Fruit fly (Drosophila melanogaster) whole organism, embryonic: ENCODE measurements around the gene CG32061.

Experiments
- ATbp ChIP-seq: fragments of 200-800 bp; sonication (Bioruptor generic); optimal IDR thresholded peaks from 2 replicates; lab custom pipeline; 2017; ENCODE audit warnings: missing biosample characterization, mild to moderate bottlenecking, missing genetic modification characterization, missing genetic modification reagents
- CG10321 ChIP-seq: fragments of 200-800 bp; sonication (Bioruptor generic); IDR thresholded peaks from 2 replicates; pipeline ENCODE4 v1.3.6; 2022; ENCODE audit warnings: missing biosample characterization, missing genetic modification characterization
- CG10462 ChIP-seq: fragments of 200-800 bp; sonication (Bioruptor generic); optimal IDR thresholded peaks from 2 replicates; lab custom pipeline; 2016; ENCODE audit warnings: missing biosample characterization, missing genetic modification characterization
- CG10959 ChIP-seq: fragments of 200-800 bp; sonication (Bioruptor generic); IDR thresholded peaks from 2 replicates; pipeline ENCODE4 v1.3.6; 2022; ENCODE audit warnings: missing biosample characterization, missing genetic modification characterization
- CG11456 ChIP-seq: fragments of 200-800 bp; sonication (Bioruptor generic); IDR thresholded peaks from 3 replicates; pipeline ENCODE4 v1.3.6; 2022; ENCODE audit warnings: missing biosample characterization, missing genetic modification characterization
- CG12769 ChIP-seq: fragments of 200-800 bp; sonication (Bioruptor generic); optimal IDR thresholded peaks from 2 replicates; lab custom pipeline; 2019; ENCODE audit warnings: missing biosample characterization, mild to moderate bottlenecking, missing genetic modification characterization, moderate library complexity
- CG13287 ChIP-seq: fragments of 200-800 bp; sonication (Bioruptor generic); IDR thresholded peaks from 2 replicates; pipeline ENCODE4 v1.3.6; 2022; ENCODE audit warnings: missing biosample characterization, missing genetic modification characterization; ENCODE audit not compliant: partially characterized antibody
- CG14860 ChIP-seq: fragments of 200-800 bp; sonication (Bioruptor generic); IDR thresholded peaks from 3 replicates; pipeline ENCODE4 v1.3.6; 2022; ENCODE audit warnings: missing biosample characterization, missing genetic modification characterization; ENCODE audit not compliant: partially characterized antibody
- CG15514 ChIP-seq: fragments of 200-800 bp; sonication (Bioruptor generic); optimal IDR thresholded peaks from 3 replicates; lab custom pipeline; 2017; ENCODE audit warnings: missing biosample characterization, missing genetic modification characterization, mild to moderate bottlenecking, moderate library complexity, missing genetic modification reagents
- CG17385 ChIP-seq: fragments of 200-800 bp; sonication (Bioruptor generic); optimal IDR thresholded peaks from 3 replicates; lab custom pipeline; 2018; ENCODE audit warnings: missing biosample characterization, mild to moderate bottlenecking, missing genetic modification characterization
- CG17612 ChIP-seq: fragments of 200-800 bp; sonication (Bioruptor generic); IDR thresholded peaks from 2 replicates; pipeline ENCODE4 v1.3.6; 2022; ENCODE audit warnings: missing biosample characterization, missing genetic modification characterization
- CG3163 ChIP-seq: fragments of 200-800 bp; sonication (Bioruptor generic); optimal IDR thresholded peaks from 3 replicates; lab custom pipeline; 2016; ENCODE audit warnings: missing biosample characterization, missing genetic modification characterization
- CG32767 ChIP-seq: fragments of 200-800 bp; sonication (Bioruptor generic); IDR thresholded peaks from 2 replicates; pipeline ENCODE4 v1.3.6; 2022; ENCODE audit warnings: missing biosample characterization, missing genetic modification characterization
- CG32772 ChIP-seq: fragments of 200-800 bp; sonication (Bioruptor generic); IDR thresholded peaks from 2 replicates; pipeline ENCODE4 v1.3.6; 2022; ENCODE audit warnings: missing biosample characterization, missing genetic modification characterization
- CG3281 ChIP-seq: fragments of 200-800 bp; sonication (Bioruptor generic); optimal IDR thresholded peaks from 3 replicates; lab custom pipeline; 2017; ENCODE audit warnings: missing biosample characterization, mild to moderate bottlenecking, missing genetic modification characterization
- CG43689 ChIP-seq: fragments of 200-800 bp; sonication (Bioruptor generic); IDR thresholded peaks from 2 replicates; pipeline ENCODE4 v1.3.6; 2022; ENCODE audit warnings: missing biosample characterization, missing genetic modification characterization
- CG6854 ChIP-seq: fragments of 200-800 bp; sonication (Bioruptor generic); optimal IDR thresholded peaks from 3 replicates; lab custom pipeline; 2017; ENCODE audit warnings: missing biosample characterization, mild to moderate bottlenecking, missing genetic modification characterization
- CG7839 ChIP-seq: fragments of 200-800 bp; sonication (Bioruptor generic); optimal IDR thresholded peaks from 3 replicates; lab custom pipeline; 2018; ENCODE audit warnings: missing biosample characterization, mild to moderate bottlenecking, missing genetic modification characterization, moderate library complexity
- CG7987 ChIP-seq: fragments of 200-800 bp; sonication (Bioruptor generic); optimal IDR thresholded peaks from 2 replicates; lab custom pipeline; 2018; ENCODE audit warnings: missing biosample characterization, mild to moderate bottlenecking, missing genetic modification characterization, moderate library complexity
- CG8281 ChIP-seq: fragments of 200-800 bp; sonication (Bioruptor generic); optimal IDR thresholded peaks from 2 replicates; lab custom pipeline; 2018; ENCODE audit warnings: missing biosample characterization, mild to moderate bottlenecking, missing genetic modification characterization, moderate library complexity
- CoRest ChIP-seq: fragments of 200-800 bp; sonication (Bioruptor generic); optimal IDR thresholded peaks from 3 replicates; lab custom pipeline; 2018; ENCODE audit warnings: missing biosample characterization, mild to moderate bottlenecking, missing genetic modification characterization, moderate library complexity
- Eip74EF ChIP-seq, 2 experiments: fragments of 200-800 bp in 1 of 2; fragments of >200 bp in 1 of 2; sonication (Bioruptor generic) in 1 of 2; optimal IDR thresholded peaks; 2 replicates each; lab custom pipeline; 2017 to 2019; ENCODE audit warnings: missing biosample characterization in 2 of 2, missing genetic modification characterization in 2 of 2, mild to moderate bottlenecking in 1 of 2, moderate library complexity in 1 of 2
- Hmr ChIP-seq: fragments of 200-800 bp; sonication (Bioruptor generic); optimal IDR thresholded peaks from 3 replicates; lab custom pipeline; 2017; ENCODE audit warnings: mild to moderate bottlenecking, missing biosample characterization, missing genetic modification reagents, missing genetic modification characterization
- Neu2 ChIP-seq: fragments of 200-800 bp; sonication (Bioruptor generic); optimal IDR thresholded peaks from 3 replicates; lab custom pipeline; 2016; ENCODE audit warnings: missing biosample characterization, missing genetic modification characterization, borderline replicate concordance
- Optix ChIP-seq: fragments of 200-800 bp; sonication (Bioruptor generic); IDR thresholded peaks from 3 replicates; pipeline ENCODE4 v1.3.6; 2022; ENCODE audit warnings: missing biosample characterization, missing genetic modification characterization
- Sry-β ChIP-seq: fragments of 200-800 bp; sonication (Bioruptor generic); optimal IDR thresholded peaks from 2 replicates; lab custom pipeline; 2018; ENCODE audit warnings: missing biosample characterization, mild to moderate bottlenecking, missing genetic modification characterization, moderate library complexity
- TFAM ChIP-seq: fragments of 200-800 bp; sonication (Bioruptor generic); optimal IDR thresholded peaks from 2 replicates; lab custom pipeline; 2017; ENCODE audit warnings: missing biosample characterization, missing genetic modification characterization, inconsistent platforms
- Tbp ChIP-seq: fragments of >200 bp; optimal IDR thresholded peaks from 2 replicates; lab custom pipeline; 2018; ENCODE audit warnings: missing biosample characterization, missing genetic modification characterization
- cato ChIP-seq: fragments of 200-800 bp; sonication (Bioruptor generic); optimal IDR thresholded peaks from 2 replicates; lab custom pipeline; 2016; ENCODE audit warnings: missing biosample characterization, missing genetic modification characterization, borderline replicate concordance
- croc ChIP-seq: fragments of 200-800 bp; sonication (Bioruptor generic); conservative IDR thresholded peaks from 3 replicates; pipeline ENCODE4 v1.3.6; 2022; ENCODE audit warnings: missing biosample characterization, missing genetic modification characterization
- crp ChIP-seq, 2 experiments: fragments of 200-800 bp; sonication (Bioruptor generic); optimal IDR thresholded peaks; 2 replicates in 1 of 2; 3 replicates in 1 of 2; lab custom pipeline; 2017; ENCODE audit warnings: missing biosample characterization in 2 of 2, missing genetic modification characterization in 2 of 2, mild to moderate bottlenecking in 1 of 2, moderate library complexity in 1 of 2
- da ChIP-seq: fragments of 200-800 bp; sonication (Bioruptor generic); optimal IDR thresholded peaks from 2 replicates; lab custom pipeline; 2016; ENCODE audit warnings: missing biosample characterization, missing genetic modification characterization
- dimm ChIP-seq: fragments of 200-800 bp; sonication (Bioruptor generic); IDR thresholded peaks from 2 replicates; pipeline ENCODE4 v1.3.6; 2022; ENCODE audit warnings: missing biosample characterization, missing genetic modification characterization
- dpn ChIP-seq, 2 experiments: fragments of 200-800 bp; sonication (Bioruptor generic); optimal IDR thresholded peaks; 3 replicates each; lab custom pipeline; 2016; ENCODE audit warnings: missing biosample characterization in 2 of 2, missing genetic modification characterization in 2 of 2
- en ChIP-seq: fragments of 200-800 bp; sonication (Bioruptor generic); optimal IDR thresholded peaks from 2 replicates; lab custom pipeline; 2016; ENCODE audit warnings: missing biosample characterization, missing genetic modification characterization
- ftz-f1 ChIP-seq: fragments of 200-800 bp; sonication (Bioruptor generic); optimal IDR thresholded peaks from 2 replicates; lab custom pipeline; 2016; ENCODE audit warnings: missing biosample characterization, missing genetic modification characterization
- gem ChIP-seq: fragments of 200-800 bp; sonication (Bioruptor generic); optimal IDR thresholded peaks from 2 replicates; lab custom pipeline; 2019; ENCODE audit warnings: missing biosample characterization, mild to moderate bottlenecking, missing genetic modification characterization, moderate library complexity
- inv ChIP-seq: fragments of 200-800 bp; sonication (Bioruptor generic); IDR thresholded peaks from 2 replicates; pipeline ENCODE4 v1.3.6; 2022; ENCODE audit warnings: missing biosample characterization, missing genetic modification characterization; ENCODE audit not compliant: partially characterized antibody
- lilli ChIP-seq: fragments of 200-800 bp; sonication (Bioruptor generic); optimal IDR thresholded peaks from 3 replicates; lab custom pipeline; 2016; ENCODE audit warnings: missing biosample characterization, missing genetic modification characterization
- mam ChIP-seq: fragments of 200-800 bp; sonication (Bioruptor generic); optimal IDR thresholded peaks from 3 replicates; lab custom pipeline; 2016; ENCODE audit warnings: missing biosample characterization, missing genetic modification characterization
- org-1 ChIP-seq: fragments of 200-800 bp; sonication (Bioruptor generic); optimal IDR thresholded peaks from 2 replicates; lab custom pipeline; 2017; ENCODE audit warnings: missing biosample characterization, missing genetic modification characterization
- pum ChIP-seq: fragments of 200-800 bp; sonication (Bioruptor generic); optimal IDR thresholded peaks from 2 replicates; lab custom pipeline; 2016; ENCODE audit warnings: missing biosample characterization, missing genetic modification characterization
- salm ChIP-seq: fragments of 200-800 bp; sonication (Bioruptor generic); optimal IDR thresholded peaks from 2 replicates; lab custom pipeline; 2018; ENCODE audit warnings: missing biosample characterization, mild to moderate bottlenecking, missing genetic modification characterization
- sens-2 ChIP-seq: fragments of 200-800 bp; sonication (Bioruptor generic); IDR thresholded peaks from 2 replicates; pipeline ENCODE4 v1.3.6; 2022; ENCODE audit warnings: missing biosample characterization, missing genetic modification characterization
- tio ChIP-seq: fragments of 200-800 bp; sonication (Bioruptor generic); optimal IDR thresholded peaks from 2 replicates; lab custom pipeline; 2017; ENCODE audit warnings: missing biosample characterization, missing genetic modification characterization, inconsistent platforms
- trem ChIP-seq: fragments of 200-800 bp; optimal IDR thresholded peaks from 3 replicates; lab custom pipeline; 2019; ENCODE audit warnings: missing biosample characterization, mild to moderate bottlenecking, missing genetic modification characterization, moderate library complexity
- wek ChIP-seq: fragments of 200-800 bp; sonication (Bioruptor generic); optimal IDR thresholded peaks from 3 replicates; lab custom pipeline; 2018; ENCODE audit warnings: missing biosample characterization, mild to moderate bottlenecking, missing genetic modification characterization, moderate library complexity

Gene CG32061

DNA sequence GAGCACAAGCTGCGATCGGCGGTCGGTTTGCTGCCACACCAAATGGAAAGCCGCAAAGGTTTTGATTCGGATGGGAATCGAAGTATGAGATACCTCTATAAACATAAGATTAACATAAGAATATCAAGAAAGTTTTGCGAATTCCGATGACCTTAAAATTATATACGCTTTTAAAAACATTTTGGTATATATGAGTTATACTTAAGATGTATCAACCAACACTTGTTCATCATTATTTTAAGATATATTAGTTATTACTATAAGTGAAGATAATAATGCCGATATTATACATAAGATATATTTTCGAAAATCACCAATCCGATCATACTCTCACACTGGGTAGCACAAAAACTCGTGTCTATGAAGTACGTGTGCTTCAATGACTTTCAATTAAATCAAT is 34.9 kb upstream of the CG32061 start (continued):
- TF ChIP-seq sens-2 (GFP tag; lab: Robert Waterston, UW) (no peak), lilli (no peak), tio (GFP tag; lab: Kevin White, UChicago) (no peak), CG14860 (GFP tag; lab: Robert Waterston, UW) (no peak), CG17385 (GFP tag; lab: Kevin White, UChicago) (peak; percentile 36), CG3163 (no peak)

DNA sequence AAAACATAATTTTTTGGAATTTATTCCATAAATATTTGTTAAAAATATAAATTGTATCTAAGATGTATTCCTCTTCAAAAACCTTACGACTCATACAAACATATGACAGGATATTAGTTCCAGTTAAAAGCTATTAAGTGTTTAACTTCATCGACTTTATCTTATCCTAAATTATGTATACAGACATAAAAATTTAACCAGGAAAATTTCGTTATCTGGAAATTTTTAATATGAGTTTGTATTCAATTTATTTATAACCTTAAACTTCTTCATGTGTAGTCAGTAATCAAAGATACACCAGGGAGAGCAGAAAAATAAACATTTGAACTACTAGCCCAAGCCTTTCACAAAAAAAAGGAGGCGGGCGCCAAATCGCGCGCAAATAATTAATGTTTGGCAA is 34.1 kb upstream of the CG32061 start:
- TF ChIP-seq CG17612 (GFP tag; lab: Robert Waterston, UW) (no peak), CG32772 (GFP tag; lab: Robert Waterston, UW) (no peak), Sry-β (GFP tag; lab: Kevin White, UChicago) (no peak), crp (GFP tag; optimal IDR thresholded peaks at IDR 0.05; lab: Kevin White, UChicago) (no peak), CG10462 (GFP tag; lab: Kevin White, UChicago) (no peak), Neu2 (no peak), CG12769 (tag; lab: Kevin White, UChicago) (no peak), CG3281 (no peak), Tbp (GFP tag; lab: Kevin White, UChicago) (no peak)

DNA sequence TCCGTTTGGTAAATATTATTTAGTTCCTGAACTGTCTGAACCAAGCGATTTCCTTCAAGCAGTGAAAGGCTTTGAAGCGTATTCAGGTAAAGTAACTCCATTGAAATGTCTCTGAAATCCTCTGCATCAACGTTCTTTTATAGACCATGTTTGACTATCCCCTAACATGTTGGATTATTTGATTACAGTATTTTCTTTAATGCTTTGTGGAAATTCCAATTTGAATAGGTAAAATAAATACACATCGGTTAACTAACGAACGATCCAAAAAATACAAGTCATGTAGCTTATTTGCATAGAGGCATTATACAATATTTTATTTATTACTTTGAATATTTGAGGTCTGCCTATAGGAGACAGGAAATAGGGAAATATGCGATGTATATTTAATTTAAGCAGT is 31.7 kb upstream of the CG32061 start, which contains the start of gene Ir67b:
TSS of gene Ir67b (minus strand) at position 101 of the 400 bp plus-strand sequence.
- no peak for TF ChIP-seq salm
- no peak for TF ChIP-seq Hmr (GFP tag; lab: Kevin White, UChicago)
- no peak for TF ChIP-seq CG7987 (GFP tag; lab: Kevin White, UChicago)
- no peak for TF ChIP-seq CG10321 (GFP tag; lab: Robert Waterston, UW)
- TF ChIP-seq org-1 (GFP tag; lab: Kevin White, UChicago): no peak
- TF ChIP-seq CG10959 (GFP tag; lab: Robert Waterston, UW): no peak
- TF ChIP-seq TFAM (GFP tag; lab: Kevin White, UChicago): no peak

DNA sequence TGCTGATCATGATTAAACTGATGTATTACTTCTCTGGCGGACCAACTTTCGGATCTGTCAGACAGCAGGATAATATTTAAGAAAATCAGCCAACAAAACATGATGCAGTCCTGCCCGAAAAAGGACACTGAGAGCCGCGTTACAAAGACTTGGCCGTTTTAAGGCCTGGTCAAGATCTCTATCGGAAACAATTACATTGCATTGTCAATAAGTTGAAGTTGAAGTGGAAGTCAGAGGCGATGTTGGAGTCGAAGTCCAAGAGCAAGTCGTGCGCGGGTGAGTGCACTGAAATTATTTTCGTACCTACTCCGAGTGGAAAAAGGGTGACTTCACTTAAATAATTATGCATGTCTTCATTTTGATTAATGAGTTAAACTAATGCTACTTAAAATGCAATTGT is 29.6 kb upstream of the CG32061 start, which contains the start of gene Ir67c:
TSS of gene Ir67c (minus strand) at position 101 of the 400 bp plus-strand sequence.
- TF ChIP-seq CG11456 (GFP tag; lab: Robert Waterston, UW): no peak
- no peak for TF ChIP-seq CG13287 (GFP tag; lab: Robert Waterston, UW)
- TF ChIP-seq croc (GFP tag; lab: Robert Waterston, UW): no peak
- TF ChIP-seq ATbp (GFP tag; lab: Kevin White, UChicago): no peak
- no peak for TF ChIP-seq dpn (GFP tag; optimal IDR thresholded peaks at IDR 0.05; lab: Kevin White, UChicago)
- no peak for TF ChIP-seq tio (GFP tag; lab: Kevin White, UChicago)
- TF ChIP-seq en (GFP tag; lab: Kevin White, UChicago): no peak
- TF ChIP-seq CoRest (tag; lab: Kevin White, UChicago): no peak
- TF ChIP-seq CG6854: no peak
- no peak for TF ChIP-seq CG43689 (GFP tag; lab: Robert Waterston, UW)
- TF ChIP-seq da (GFP tag; lab: Kevin White, UChicago): no peak
- TF ChIP-seq CG32767: no peak
- no peak for TF ChIP-seq ftz-f1 (GFP tag; lab: Kevin White, UChicago)
- no peak for TF ChIP-seq inv (GFP tag; lab: Robert Waterston, UW)
- TF ChIP-seq CG7839 (tag; lab: Kevin White, UChicago): no peak
- no peak for TF ChIP-seq CG15514 (GFP tag; lab: Kevin White, UChicago)
- TF ChIP-seq pum (GFP tag; lab: Kevin White, UChicago): no peak
- TF ChIP-seq mam (GFP tag; lab: Kevin White, UChicago): no peak
- no peak for TF ChIP-seq wek (GFP tag; lab: Kevin White, UChicago)
- TF ChIP-seq Eip74EF (GFP tag; optimal IDR thresholded peaks at IDR 0.05; lab: Kevin White, UChicago): no peak
- no peak for TF ChIP-seq cato (GFP tag; lab: Kevin White, UChicago)
- no peak for TF ChIP-seq Optix (GFP tag; lab: Robert Waterston, UW)
- no peak for TF ChIP-seq dimm
- TF ChIP-seq gem (tag; lab: Kevin White, UChicago): peak; percentile 14
- TF ChIP-seq CG8281 (tag; lab: Kevin White, UChicago): no peak
- no peak for TF ChIP-seq trem (tag; lab: Kevin White, UChicago)
